Worm (Caenorhabditis elegans): Measurements from ENCODE around the gene F56C9.3.

DNA sequence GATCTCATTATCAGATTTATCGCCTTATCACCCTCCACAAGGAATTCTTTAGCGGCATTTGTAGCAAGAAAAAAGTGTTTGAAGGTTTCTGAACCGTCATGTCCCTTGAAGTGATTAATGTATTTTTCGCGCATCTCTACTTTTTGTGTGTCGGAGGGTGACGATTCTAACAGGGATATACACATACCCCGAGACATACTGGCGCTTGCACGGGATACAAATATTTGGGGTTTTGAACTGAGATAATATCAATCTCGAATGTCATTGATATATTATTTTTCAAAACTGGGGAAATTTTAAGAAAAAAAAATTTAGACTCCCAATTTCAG is 5.5 kb upstream of the F56C9.3 start:
- TF ChIP-seq ceh-16 (tag; optimal IDR thresholded peaks at IDR 0.05) (no peak), ceh-82 (tag; optimal IDR thresholded peaks at IDR 0.05) (no peak)
